Worm (Caenorhabditis elegans) whole organism, young adult: Measurements from ENCODE around the gene D1005.2.

ENCODE experiments used
- B0261.1 ChIP-seq: sonication (generic microtip); optimal IDR thresholded peaks from 2 replicates; lab custom pipeline; 2016; ENCODE audit warnings: mild to moderate bottlenecking, missing genetic modification characterization, moderate library complexity, missing compliant biosample characterization
- D2030.7 ChIP-seq: fragments of 200-800 bp; sonication (Bioruptor generic); IDR thresholded peaks from 2 replicates; pipeline ENCODE4 v1.3.6; 2022; ENCODE audit warnings: missing genetic modification reagents, missing genetic modification characterization, missing compliant biosample characterization
- F57A8.1 ChIP-seq: fragments of 200-800 bp; sonication (Bioruptor generic); optimal IDR thresholded peaks from 2 replicates; lab custom pipeline; 2018; ENCODE audit warnings: mild to moderate bottlenecking, missing genetic modification characterization, moderate library complexity, missing compliant biosample characterization
- Y53F4B.3 ChIP-seq: fragments of 200-800 bp; sonication (Bioruptor generic); IDR thresholded peaks from 2 replicates; pipeline ENCODE4 v1.3.6; 2022; ENCODE audit warnings: missing genetic modification reagents, missing genetic modification characterization, missing compliant biosample characterization
- Y79H2A.3 ChIP-seq: fragments of 200-800 bp; sonication (Bioruptor generic); conservative IDR thresholded peaks from 2 replicates; pipeline ENCODE4 v1.3.6; 2022; ENCODE audit warnings: missing genetic modification reagents, missing genetic modification characterization, missing compliant biosample characterization
- Y95B8A.8 ChIP-seq: fragments of 200-800 bp; sonication (Bioruptor generic); IDR thresholded peaks from 2 replicates; pipeline ENCODE4 v1.3.6; 2022; ENCODE audit warnings: missing genetic modification reagents, missing genetic modification characterization, missing compliant biosample characterization
- ama-1 ChIP-seq, 3 experiments: fragments of 150-350 bp in 1 of 3; sonication (generic microtip) in 2 of 3; optimal IDR thresholded peaks; 2 replicates each; lab custom pipeline; 2014 to 2018; ENCODE audit warnings: missing biosample characterization in 2 of 3, missing genetic modification characterization in 2 of 3, missing genetic modification reagents in 2 of 3
- dpff-1 ChIP-seq: sonication (generic microtip); optimal IDR thresholded peaks from 2 replicates; lab custom pipeline; 2017; ENCODE audit warnings: mild to moderate bottlenecking, missing genetic modification characterization, missing compliant biosample characterization
- fkh-3 ChIP-seq: sonication (generic microtip); optimal IDR thresholded peaks from 2 replicates; lab custom pipeline; 2016; ENCODE audit warnings: mild to moderate bottlenecking, missing genetic modification characterization, missing compliant biosample characterization
- hlh-12 ChIP-seq: sonication (generic microtip); optimal IDR thresholded peaks from 2 replicates; lab custom pipeline; 2016; ENCODE audit warnings: missing genetic modification characterization, missing compliant biosample characterization
- hrde-1 ChIP-seq: sonication (generic microtip); optimal IDR thresholded peaks from 2 replicates; lab custom pipeline; 2016; ENCODE audit warnings: missing genetic modification characterization, mild to moderate bottlenecking, missing compliant biosample characterization, moderate library complexity, missing genotype, missing genetic modification reagents, borderline replicate concordance
- unc-62 ChIP-seq: fragments of 150-350 bp; optimal IDR thresholded peaks from 2 replicates; lab custom pipeline; 2014; ENCODE audit warnings: missing biosample characterization, missing genetic modification reagents, missing genetic modification characterization

DNA sequence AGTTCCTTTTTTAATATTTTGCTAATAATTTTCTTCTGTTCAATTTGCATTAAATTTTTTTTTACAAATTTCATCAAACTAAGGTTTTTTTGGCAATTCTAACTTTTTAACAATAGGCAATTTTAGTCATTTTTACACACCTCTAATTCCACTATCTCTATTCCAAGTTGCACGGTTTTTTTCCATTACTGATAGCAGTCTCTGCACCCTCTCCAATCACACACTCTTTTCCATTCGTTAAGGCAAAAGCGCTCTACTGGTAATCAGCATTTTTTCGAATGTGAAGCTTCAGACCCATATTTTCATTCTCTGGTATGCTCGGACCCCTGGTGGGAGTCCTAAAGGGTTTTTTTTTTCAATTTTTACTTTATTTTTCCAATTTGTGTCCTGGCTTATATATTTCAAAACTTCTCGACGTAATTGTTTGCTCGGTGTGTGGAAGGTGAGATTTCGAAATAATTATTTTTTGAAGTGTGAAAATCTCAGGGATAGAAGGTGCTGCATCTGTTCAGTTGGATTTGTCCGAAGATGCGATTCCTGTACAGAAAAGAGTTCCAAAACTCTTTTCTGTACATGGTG lies 42.0 kb upstream of the D1005.2 start, which contains the start of the genes F19G12.4 and F19G12.8:
- TF ChIP-seq F57A8.1 (GFP tag; lab: Kevin White, UChicago): no peak
- TF ChIP-seq B0261.1 (tag; lab: Kevin White, UChicago): no peak
- no peak for TF ChIP-seq dpff-1
- no peak for TF ChIP-seq Y95B8A.8 (GFP tag; lab: Robert Waterston, UW)
- TF ChIP-seq fkh-3 (tag; lab: Kevin White, UChicago): no peak
- no peak for TF ChIP-seq ama-1 (optimal IDR thresholded peaks at IDR 0.05; lab: Kevin White, UChicago)
- no peak for TF ChIP-seq ama-1 (GFP tag; optimal IDR thresholded peaks at IDR 0.05; lab: Kevin White, UChicago)
- no peak for TF ChIP-seq Y53F4B.3 (GFP tag; lab: Robert Waterston, UW)
- TF ChIP-seq hrde-1: no peak
- no peak for TF ChIP-seq unc-62 (GFP tag; lab: Kevin White, UChicago)
- no peak for TF ChIP-seq D2030.7 (GFP tag; lab: Robert Waterston, UW)
- no peak for TF ChIP-seq Y79H2A.3 (GFP tag; lab: Robert Waterston, UW)
- TF ChIP-seq hlh-12 (tag; lab: Kevin White, UChicago): no peak
